Fruit fly (Drosophila melanogaster) whole organism, pupa: ENCODE data around the gene glec.

ENCODE experiments used
- CG17806 ChIP-seq: fragments of 200-800 bp; sonication (Bioruptor generic); optimal IDR thresholded peaks from 2 replicates; lab custom pipeline; 2018; ENCODE audit warnings: missing biosample characterization, mild to moderate bottlenecking, missing genetic modification characterization, moderate library complexity
- CG32121 ChIP-seq: fragments of 200-800 bp; sonication (Bioruptor generic); IDR thresholded peaks from 2 replicates; pipeline ENCODE4 v1.3.6; 2022; ENCODE audit warnings: missing biosample characterization, missing genetic modification characterization
- CG4496 ChIP-seq: fragments of 200-800 bp; sonication (Bioruptor generic); IDR thresholded peaks from 3 replicates; pipeline ENCODE4 v1.3.6; 2022; ENCODE audit warnings: missing biosample characterization, missing genetic modification characterization
- CG8159 ChIP-seq: fragments of 200-800 bp; sonication (Bioruptor generic); optimal IDR thresholded peaks from 3 replicates; lab custom pipeline; 2018; ENCODE audit warnings: missing biosample characterization, mild to moderate bottlenecking, missing genetic modification characterization, moderate library complexity
- CG8301 ChIP-seq: fragments of 200-800 bp; sonication (Bioruptor generic); optimal IDR thresholded peaks from 2 replicates; lab custom pipeline; 2018; ENCODE audit warnings: missing biosample characterization, mild to moderate bottlenecking, missing genetic modification characterization
- Pif1A ChIP-seq: fragments of 200-800 bp; sonication (Bioruptor generic); optimal IDR thresholded peaks from 3 replicates; lab custom pipeline; 2016; ENCODE audit warnings: missing biosample characterization, missing genetic modification characterization
- fd96Ca ChIP-seq: fragments of 200-800 bp; sonication (Bioruptor generic); IDR thresholded peaks from 3 replicates; pipeline ENCODE4 v1.3.6; 2022; ENCODE audit warnings: missing biosample characterization, missing genetic modification characterization
- rn ChIP-seq: fragments of 200-800 bp; sonication (Bioruptor generic); IDR thresholded peaks from 2 replicates; pipeline ENCODE4 v1.3.6; 2022; ENCODE audit warnings: missing biosample characterization, missing genetic modification characterization

DNA sequence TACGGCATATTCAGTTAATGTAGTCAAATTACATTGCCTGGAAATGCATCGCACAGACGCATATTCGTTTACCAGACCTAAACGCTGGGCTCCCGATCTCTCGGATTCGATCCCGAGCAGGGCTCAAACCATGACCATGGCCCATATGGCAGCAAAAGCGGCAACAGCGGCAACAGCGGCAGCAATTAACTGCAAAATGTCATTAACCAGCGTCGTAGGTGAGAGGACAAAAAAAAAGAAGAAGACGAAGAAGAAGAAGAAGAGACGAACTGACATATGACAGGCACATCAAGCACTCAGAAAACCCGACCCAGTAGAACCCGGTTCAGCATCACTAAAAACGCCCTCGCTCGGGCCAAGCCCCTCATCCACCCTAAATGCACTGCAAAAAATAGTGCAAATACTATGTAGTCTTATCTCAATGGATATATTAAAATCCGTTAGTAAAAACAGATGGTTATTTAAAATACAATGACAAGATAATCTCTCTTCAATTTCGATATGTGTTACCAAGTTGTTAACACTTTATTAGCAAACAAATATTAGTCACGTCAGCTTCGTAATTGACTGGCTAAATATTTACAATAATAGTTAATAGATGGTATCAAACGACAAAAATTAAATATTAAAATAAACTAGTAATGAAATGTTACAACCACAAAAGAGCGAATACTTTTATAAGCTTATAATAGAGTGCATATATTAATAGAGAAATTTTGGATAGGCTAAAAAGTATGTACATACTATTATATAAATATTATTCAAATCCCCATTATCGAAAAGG is 30.1 kb downstream of the glec start:
- TF ChIP-seq fd96Ca (GFP tag; lab: Robert Waterston, UW), result no peak
- TF ChIP-seq CG32121 (GFP tag; lab: Robert Waterston, UW), result no peak
- TF ChIP-seq rn, result no peak
- no peak for TF ChIP-seq CG4496 (GFP tag; lab: Robert Waterston, UW)
- peak; percentile 2 for TF ChIP-seq CG8301 (tag; lab: Kevin White, UChicago)
- peak; percentile 40 for TF ChIP-seq CG17806 (tag; lab: Kevin White, UChicago)
- peak; percentile 80 for TF ChIP-seq CG8159
- TF ChIP-seq Pif1A (GFP tag; lab: Kevin White, UChicago), result no peak
